Fruit fly (Drosophila melanogaster) whole organism, prepupa: ENCODE data around the gene CG13407.

Source experiments
- Blimp-1 ChIP-seq: fragments of 200-800 bp; sonication (Bioruptor generic); optimal IDR thresholded peaks from 3 replicates; lab custom pipeline; 2017; ENCODE audit warnings: missing biosample characterization, missing genetic modification characterization, mild to moderate bottlenecking, moderate library complexity, missing genetic modification reagents
- CG10669 ChIP-seq: fragments of 200-800 bp; sonication (Bioruptor generic); optimal IDR thresholded peaks from 3 replicates; lab custom pipeline; 2018; ENCODE audit warnings: missing biosample characterization, mild to moderate bottlenecking, missing genetic modification characterization, moderate library complexity
- CG11294 ChIP-seq: fragments of 200-800 bp; sonication (Bioruptor generic); IDR thresholded peaks from 2 replicates; pipeline ENCODE4 v1.3.6; 2022; ENCODE audit warnings: missing biosample characterization, missing genetic modification characterization
- CG11902 ChIP-seq: fragments of 200-800 bp; sonication (Bioruptor generic); optimal IDR thresholded peaks from 3 replicates; lab custom pipeline; 2016; ENCODE audit warnings: missing biosample characterization, missing genetic modification characterization
- CG15336 ChIP-seq: fragments of 200-800 bp; sonication (Bioruptor generic); IDR thresholded peaks from 2 replicates; pipeline ENCODE4 v1.3.6; 2022; ENCODE audit warnings: missing biosample characterization, missing genetic modification characterization
- CG3032 ChIP-seq: fragments of 200-800 bp; optimal IDR thresholded peaks from 2 replicates; lab custom pipeline; 2019; ENCODE audit warnings: missing biosample characterization, mild to moderate bottlenecking, missing genetic modification characterization, moderate library complexity
- CG31627 ChIP-seq: fragments of 200-800 bp; sonication (Bioruptor generic); optimal IDR thresholded peaks from 3 replicates; lab custom pipeline; 2016; ENCODE audit warnings: missing biosample characterization, missing genetic modification characterization
- CG32006 ChIP-seq: fragments of 200-800 bp; sonication (Bioruptor generic); optimal IDR thresholded peaks from 3 replicates; lab custom pipeline; 2017; ENCODE audit warnings: missing biosample characterization, mild to moderate bottlenecking, missing genetic modification characterization
- CG34406 ChIP-seq: fragments of 200-800 bp; sonication (Bioruptor generic); optimal IDR thresholded peaks from 3 replicates; lab custom pipeline; 2016; ENCODE audit warnings: missing biosample characterization, missing genetic modification characterization
- CG6163 ChIP-seq: fragments of 200-800 bp; sonication (Bioruptor generic); IDR thresholded peaks from 3 replicates; pipeline ENCODE4 v1.3.6; 2022; ENCODE audit warnings: missing biosample characterization, missing genetic modification characterization
- CG6276 ChIP-seq: fragments of 200-800 bp; sonication (Bioruptor generic); optimal IDR thresholded peaks from 2 replicates; lab custom pipeline; 2017; ENCODE audit warnings: missing biosample characterization, mild to moderate bottlenecking, missing genetic modification characterization
- CG6808 ChIP-seq: fragments of 200-800 bp; sonication (Bioruptor generic); optimal IDR thresholded peaks from 3 replicates; lab custom pipeline; 2017; ENCODE audit warnings: missing biosample characterization, missing genetic modification characterization, mild to moderate bottlenecking, moderate library complexity, missing genetic modification reagents
- CG6854 ChIP-seq: fragments of 200-800 bp; sonication (Bioruptor generic); optimal IDR thresholded peaks from 2 replicates; lab custom pipeline; 2017; ENCODE audit warnings: missing biosample characterization, mild to moderate bottlenecking, missing genetic modification characterization
- CG7368 ChIP-seq: fragments of 200-800 bp; sonication (Bioruptor generic); optimal IDR thresholded peaks from 3 replicates; lab custom pipeline; 2016; ENCODE audit warnings: missing biosample characterization, missing genetic modification characterization
- CG8119 ChIP-seq: fragments of 200-800 bp; sonication (Bioruptor generic); IDR thresholded peaks from 3 replicates; pipeline ENCODE4 v1.3.6; 2022; ENCODE audit warnings: missing biosample characterization, missing genetic modification characterization
- CG8319 ChIP-seq: fragments of 200-800 bp; sonication (Bioruptor generic); optimal IDR thresholded peaks from 3 replicates; lab custom pipeline; 2016; ENCODE audit warnings: missing biosample characterization, missing genetic modification characterization
- CG8632 ChIP-seq: fragments of 200-800 bp; sonication (Bioruptor generic); optimal IDR thresholded peaks from 3 replicates; lab custom pipeline; 2016; ENCODE audit warnings: missing biosample characterization, missing genetic modification characterization
- CG9139 ChIP-seq: fragments of 200-800 bp; sonication (Bioruptor generic); optimal IDR thresholded peaks from 3 replicates; lab custom pipeline; 2017; ENCODE audit warnings: missing biosample characterization, mild to moderate bottlenecking, missing genetic modification characterization
- Eip75B ChIP-seq: fragments of 200-800 bp; sonication (Bioruptor generic); optimal IDR thresholded peaks from 3 replicates; lab custom pipeline; 2016; ENCODE audit warnings: missing biosample characterization, missing genetic modification characterization
- Eip78C ChIP-seq: fragments of 200-800 bp; sonication (Bioruptor generic); peaks from one replicate; lab custom pipeline; 2016; ENCODE audit warnings: missing biosample characterization, missing genetic modification characterization
- Ets21C ChIP-seq: fragments of 200-800 bp; sonication (Bioruptor generic); optimal IDR thresholded peaks from 3 replicates; lab custom pipeline; 2016; ENCODE audit warnings: missing biosample characterization, missing genetic modification characterization
- Ets96B ChIP-seq: fragments of 200-800 bp; optimal IDR thresholded peaks from 2 replicates; lab custom pipeline; 2019; ENCODE audit warnings: missing biosample characterization, mild to moderate bottlenecking, missing genetic modification characterization, moderate library complexity
- Gug ChIP-seq: fragments of 200-800 bp; sonication (Bioruptor generic); IDR thresholded peaks from 2 replicates; pipeline ENCODE4 v1.3.6; 2022; ENCODE audit warnings: missing biosample characterization, missing genetic modification characterization
- Hr4 ChIP-seq: fragments of 200-800 bp; sonication (Bioruptor generic); optimal IDR thresholded peaks from 3 replicates; lab custom pipeline; 2016; ENCODE audit warnings: missing biosample characterization, missing genetic modification characterization
- OdsH ChIP-seq: fragments of 200-800 bp; sonication (Bioruptor generic); optimal IDR thresholded peaks from 3 replicates; lab custom pipeline; 2016; ENCODE audit warnings: missing biosample characterization, missing genetic modification characterization
- Sox102F ChIP-seq: fragments of 200-800 bp; sonication (Bioruptor generic); optimal IDR thresholded peaks from 2 replicates; lab custom pipeline; 2016; ENCODE audit warnings: missing biosample characterization, mild to moderate bottlenecking, missing genetic modification characterization
- Sox14 ChIP-seq: fragments of 200-800 bp; sonication (Bioruptor generic); optimal IDR thresholded peaks from 3 replicates; lab custom pipeline; 2016; ENCODE audit warnings: missing biosample characterization, missing genetic modification characterization
- acj6 ChIP-seq: fragments of 200-800 bp; sonication (Bioruptor generic); optimal IDR thresholded peaks from 3 replicates; lab custom pipeline; 2016; ENCODE audit warnings: missing biosample characterization, missing genetic modification characterization
- cyc ChIP-seq: fragments of 200-800 bp; sonication (Bioruptor generic); optimal IDR thresholded peaks from 3 replicates; lab custom pipeline; 2016; ENCODE audit warnings: missing biosample characterization, missing genetic modification characterization
- dsx ChIP-seq: fragments of 200-800 bp; optimal IDR thresholded peaks from 3 replicates; lab custom pipeline; 2019; ENCODE audit warnings: missing biosample characterization, mild to moderate bottlenecking, missing genetic modification characterization, moderate library complexity; ENCODE audit not compliant: poor library complexity, severe bottlenecking
- eg ChIP-seq: fragments of 200-800 bp; sonication (Bioruptor generic); IDR thresholded peaks from 3 replicates; pipeline ENCODE4 v1.3.6; 2022; ENCODE audit warnings: missing biosample characterization, missing genetic modification characterization
- esn ChIP-seq: fragments of 200-800 bp; sonication (Bioruptor generic); optimal IDR thresholded peaks from 2 replicates; lab custom pipeline; 2016; ENCODE audit warnings: missing biosample characterization, mild to moderate bottlenecking, missing genetic modification characterization, moderate library complexity
- fd85E ChIP-seq: fragments of 200-800 bp; sonication (Bioruptor generic); optimal IDR thresholded peaks from 3 replicates; lab custom pipeline; 2016; ENCODE audit warnings: missing biosample characterization, missing genetic modification characterization
- pdm3 ChIP-seq: fragments of 200-800 bp; sonication (Bioruptor generic); optimal IDR thresholded peaks from 3 replicates; lab custom pipeline; 2016; ENCODE audit warnings: missing biosample characterization, missing genetic modification characterization
- spab ChIP-seq: fragments of 200-800 bp; sonication (Bioruptor generic); optimal IDR thresholded peaks from 2 replicates; lab custom pipeline; 2017; ENCODE audit warnings: missing biosample characterization, mild to moderate bottlenecking, missing genetic modification characterization, missing genetic modification reagents
- ss ChIP-seq, 2 experiments: fragments of 200-800 bp; sonication (Bioruptor generic); optimal IDR thresholded peaks; 2 replicates in 1 of 2; 3 replicates in 1 of 2; lab custom pipeline; 2017 to 2018; ENCODE audit warnings: mild to moderate bottlenecking in 2 of 2, missing biosample characterization in 2 of 2, missing genetic modification characterization in 2 of 2, moderate library complexity in 1 of 2
- svp ChIP-seq: fragments of 200-800 bp; sonication (Bioruptor generic); peaks from one replicate; lab custom pipeline; 2016; ENCODE audit warnings: missing biosample characterization, missing genetic modification characterization
- vri ChIP-seq: fragments of 200-800 bp; sonication (Bioruptor generic); optimal IDR thresholded peaks from 3 replicates; lab custom pipeline; 2016; ENCODE audit warnings: missing biosample characterization, mild to moderate bottlenecking, missing genetic modification characterization

The CG13407 gene

DNA sequence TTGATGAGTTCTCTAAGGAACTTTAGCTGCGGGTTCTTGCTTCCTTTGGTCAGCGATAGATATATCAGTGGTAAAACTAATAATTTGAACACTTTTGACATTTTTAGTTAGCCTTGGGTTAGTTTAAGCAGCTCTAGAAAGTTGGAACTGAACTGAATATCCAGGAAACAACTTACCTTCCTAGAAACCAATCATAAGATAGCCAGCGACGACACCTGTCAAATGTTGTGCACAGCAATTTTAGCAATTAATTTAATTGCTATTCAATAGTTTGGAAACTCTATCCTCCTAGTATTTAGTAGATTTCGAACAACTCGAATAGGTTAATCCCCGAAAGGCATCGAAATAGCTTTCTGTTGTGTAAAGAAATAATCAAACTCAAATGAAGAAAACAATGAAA lies 16.1 kb downstream of the CG13407 start, which contains the start of gene Ir94c:
Gene Ir94c, minus strand, starts transcription at position 101 of the 400 bp plus-strand sequence.
- TF ChIP-seq CG11902 (GFP tag; lab: Kevin White, UChicago) = no peak
- no peak for TF ChIP-seq Hr4 (GFP tag; lab: Kevin White, UChicago)
- no peak for TF ChIP-seq ss (GFP tag; optimal IDR thresholded peaks at IDR 0.05; lab: Kevin White, UChicago)
- no peak for TF ChIP-seq fd85E (GFP tag; lab: Kevin White, UChicago)
- no peak for TF ChIP-seq Gug (GFP tag; lab: Robert Waterston, UW)
- no peak for TF ChIP-seq CG6163 (GFP tag; lab: Robert Waterston, UW)
- no peak for TF ChIP-seq CG8319 (GFP tag; lab: Kevin White, UChicago)
- no peak for TF ChIP-seq CG9139 (GFP tag; lab: Kevin White, UChicago)
- TF ChIP-seq CG8632 (GFP tag; lab: Kevin White, UChicago) = no peak

DNA sequence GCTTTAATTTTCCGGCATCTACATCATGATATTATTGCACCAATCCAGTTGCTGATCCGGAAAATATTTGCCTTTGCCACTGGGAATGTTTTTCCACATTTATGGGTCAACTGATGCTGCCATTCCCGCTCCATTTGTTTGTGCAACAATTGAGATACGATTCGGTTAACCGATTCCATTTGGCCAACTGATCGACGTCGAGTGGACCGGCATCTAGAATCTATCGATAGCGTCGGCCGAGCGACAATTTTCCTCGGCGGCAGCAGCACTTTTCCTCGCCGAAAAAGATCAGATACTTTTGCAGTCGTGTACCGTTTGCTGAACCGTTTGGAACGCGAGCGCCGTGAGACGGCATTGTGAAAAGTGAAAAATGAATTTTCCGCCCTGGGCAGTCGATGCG lies 16.5 kb downstream of the CG13407 start, which contains the start of gene CG42390:
Gene CG42390, plus strand, starts transcription at position 301 of the 400 bp plus-strand sequence.
- TF ChIP-seq spab (GFP tag; lab: Kevin White, UChicago) (no peak), fd85E (GFP tag; lab: Kevin White, UChicago) (no peak), OdsH (GFP tag; lab: Kevin White, UChicago) (no peak), CG34406 (GFP tag; lab: Kevin White, UChicago) (no peak), CG11902 (GFP tag; lab: Kevin White, UChicago) (no peak), dsx (no peak), CG6808 (GFP tag; lab: Kevin White, UChicago) (no peak), CG10669 (GFP tag; lab: Kevin White, UChicago) (no peak), vri (GFP tag; lab: Kevin White, UChicago) (no peak), cyc (no peak), Sox14 (GFP tag; lab: Kevin White, UChicago) (no peak), Sox102F (GFP tag; lab: Kevin White, UChicago) (no peak), ss (GFP tag; optimal IDR thresholded peaks at IDR 0.05; lab: Kevin White, UChicago) (no peak), Ets21C (GFP tag; lab: Kevin White, UChicago) (no peak), CG6276 (GFP tag; lab: Kevin White, UChicago) (no peak), esn (GFP tag; lab: Kevin White, UChicago) (no peak), pdm3 (GFP tag; lab: Kevin White, UChicago) (no peak), CG11294 (GFP tag; lab: Robert Waterston, UW) (no peak), CG3032 (no peak)

DNA sequence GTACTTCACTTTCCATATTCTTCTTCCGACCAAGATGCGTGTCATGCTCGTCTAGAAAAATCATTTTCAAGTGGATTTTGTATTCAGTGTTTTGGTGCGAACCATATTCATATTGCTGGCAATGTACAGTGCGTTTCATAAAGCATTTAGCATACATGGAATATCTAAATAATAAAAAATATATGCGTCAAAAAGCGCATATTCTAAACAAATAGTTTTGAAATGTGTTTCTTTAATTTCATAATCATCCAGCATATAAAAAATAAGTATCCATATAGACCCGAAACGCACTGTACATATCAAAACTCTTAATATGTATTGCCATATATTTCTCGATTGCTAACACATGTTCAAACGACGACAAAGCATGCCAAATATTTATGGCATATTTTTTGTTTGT lies 18.0 kb downstream of the CG13407 start:
- no peak for TF ChIP-seq svp (GFP tag; lab: Kevin White, UChicago)
- TF ChIP-seq CG8319 (GFP tag; lab: Kevin White, UChicago) = no peak
- TF ChIP-seq CG7368 (GFP tag; lab: Kevin White, UChicago) = no peak
- no peak for TF ChIP-seq fd85E (GFP tag; lab: Kevin White, UChicago)
- TF ChIP-seq esn (GFP tag; lab: Kevin White, UChicago) = no peak
- no peak for TF ChIP-seq CG8119 (GFP tag; lab: Robert Waterston, UW)
- no peak for TF ChIP-seq acj6 (GFP tag; lab: Kevin White, UChicago)
- TF ChIP-seq CG6854 (GFP tag; lab: Kevin White, UChicago) = no peak
- TF ChIP-seq CG6276 (GFP tag; lab: Kevin White, UChicago) = no peak
- no peak for TF ChIP-seq Eip78C (GFP tag; lab: Kevin White, UChicago)
- no peak for TF ChIP-seq CG6808 (GFP tag; lab: Kevin White, UChicago)
- TF ChIP-seq, all 60 proteins: peak for 0

DNA sequence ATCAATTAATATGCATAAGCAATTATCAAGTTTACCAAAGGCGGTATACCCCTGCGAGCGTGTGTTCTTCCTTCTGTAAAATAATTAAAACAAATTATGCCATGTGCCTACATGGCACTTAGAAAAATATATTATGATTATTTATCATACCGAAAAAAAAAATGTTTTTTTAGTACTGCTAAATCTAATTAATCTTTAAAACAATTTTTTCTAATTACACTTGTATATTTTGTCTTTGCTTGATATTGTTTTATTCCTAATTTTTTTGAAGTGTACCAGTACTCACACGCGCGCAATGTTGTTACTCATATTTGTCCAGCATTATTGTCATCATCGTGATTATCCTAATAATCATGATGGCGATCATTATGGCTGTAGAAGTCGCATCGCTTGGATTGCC lies 20.1 kb downstream of the CG13407 start:
- no peak for TF ChIP-seq Ets96B (tag; lab: Kevin White, UChicago)
- no peak for TF ChIP-seq CG6276 (GFP tag; lab: Kevin White, UChicago)
- TF ChIP-seq cyc = no peak
- no peak for TF ChIP-seq fd85E (GFP tag; lab: Kevin White, UChicago)
- no peak for TF ChIP-seq Blimp-1
- peak; percentile 46; the same call in 1 of the 3 replicates for TF ChIP-seq eg (GFP tag; lab: Robert Waterston, UW)
- TF ChIP-seq Hr4 (GFP tag; lab: Kevin White, UChicago) = no peak
- TF ChIP-seq OdsH (GFP tag; lab: Kevin White, UChicago) = no peak
- TF ChIP-seq CG8119 (GFP tag; lab: Robert Waterston, UW) = peak; percentile 42; the same call in 2 of the 3 replicates
- no peak for TF ChIP-seq Eip75B (GFP tag; lab: Kevin White, UChicago)
- peak; percentile 28 for TF ChIP-seq CG32006 (GFP tag; lab: Kevin White, UChicago)
- TF ChIP-seq CG31627 (GFP tag; lab: Kevin White, UChicago) = no peak
- TF ChIP-seq CG15336 = peak; percentile 50
- TF ChIP-seq ss (GFP tag; optimal IDR thresholded peaks at IDR 0.05; lab: Kevin White, UChicago) = no peak
- TF ChIP-seq, all 60 proteins: peak for 4
